Worm (Caenorhabditis elegans): Measurements from ENCODE around the gene F46B3.14.

- TF ChIP-seq med-1 (GFP tag; optimal IDR thresholded peaks at IDR 0.05; ENCODE audit: insufficient read depth), result no peak
- TF ChIP-seq tab-1 (GFP tag; IDR thresholded peaks at IDR 0.05), result no peak
- TF ChIP-seq flt-1 (GFP tag; IDR thresholded peaks at IDR 0.05), result no peak
- no peak for TF ChIP-seq ztf-29 (GFP tag; IDR thresholded peaks at IDR 0.05)
- TF ChIP-seq klf-2 (GFP tag; conservative IDR thresholded peaks at IDR 0.05), result no peak
- no peak for TF ChIP-seq ref-1 (GFP tag; conservative IDR thresholded peaks at IDR 0.05)
- no peak for TF ChIP-seq ztf-23 (GFP tag; IDR thresholded peaks at IDR 0.05)
- no peak for TF ChIP-seq T22C8.4 (GFP tag; IDR thresholded peaks at IDR 0.05)
- TF ChIP-seq cog-1 (tag; optimal IDR thresholded peaks at IDR 0.05), result no peak
These were observed 24.5 kb downstream of the F46B3.14 start, which contains the start of gene F46B3.23 for ce11 chrV:20606617-20607016.

Data from whole organism, midembryonic.